Fruit fly (Drosophila melanogaster): ENCODE data around the gene Scp2.

DNA sequence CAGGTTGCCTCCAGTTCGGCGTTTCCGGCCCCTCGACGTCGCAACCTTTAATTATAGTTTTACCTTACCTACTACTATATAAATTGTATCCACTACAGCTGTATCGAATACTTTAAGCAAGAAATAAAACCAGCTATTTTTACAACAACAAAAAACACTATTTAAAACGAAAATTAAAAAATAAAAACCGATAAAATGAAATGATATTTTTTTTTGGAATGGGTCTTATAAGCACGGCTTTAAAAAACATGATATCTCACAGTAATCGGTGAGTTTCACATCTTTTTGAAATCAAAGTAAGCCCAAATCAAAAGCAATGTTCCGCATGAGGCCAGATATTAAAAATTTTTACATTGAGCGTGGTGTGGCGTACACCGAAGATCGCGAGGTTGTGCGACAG lies 12.2 kb downstream of the Scp2 start, which contains the start of gene CG14891:
- TF ChIP-seq da (GFP tag; optimal IDR thresholded peaks at IDR 0.05) (no peak), schlank (tag; optimal IDR thresholded peaks at IDR 0.05) (no peak), ham (GFP tag; IDR thresholded peaks at IDR 0.05) (no peak), CG6254 (GFP tag; optimal IDR thresholded peaks at IDR 0.05) (no peak), CG9609 (GFP tag; optimal IDR thresholded peaks at IDR 0.05) (no peak), Elba2 (GFP tag; optimal IDR thresholded peaks at IDR 0.05) (no peak)
